Worm (Caenorhabditis elegans): ENCODE data around the gene trf-1.

DNA sequence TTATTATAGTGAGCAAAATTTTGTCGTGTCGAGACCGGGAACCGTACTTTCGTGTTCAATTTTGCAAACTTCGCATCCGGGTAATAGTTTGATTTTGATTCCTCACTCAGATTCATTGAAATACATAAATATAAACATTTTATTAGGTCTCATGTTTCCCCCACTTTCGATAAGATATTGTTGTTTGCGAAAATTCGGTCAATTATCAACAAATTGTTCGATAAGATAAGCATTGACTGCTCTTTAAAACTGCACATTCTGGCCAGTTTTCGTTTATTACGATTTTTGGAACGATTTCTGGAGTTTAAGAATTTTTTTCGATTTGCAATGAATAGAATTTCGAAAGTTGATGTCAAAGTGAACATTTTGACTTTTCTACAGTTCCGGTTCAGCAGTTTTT is 41.6 kb upstream of the trf-1 start:
- TF ChIP-seq zim-3 (tag; optimal IDR thresholded peaks at IDR 0.05) = no peak
- no peak for TF ChIP-seq F23B12.7 (tag; optimal IDR thresholded peaks at IDR 0.05; ENCODE audit: insufficient read depth)
- TF ChIP-seq him-1 (tag; optimal IDR thresholded peaks at IDR 0.05) = no peak
- TF ChIP-seq lin-54 (GFP tag; optimal IDR thresholded peaks at IDR 0.05) = no peak
- no peak for TF ChIP-seq die-1 (tag; optimal IDR thresholded peaks at IDR 0.05)
